Worm (Caenorhabditis elegans) whole organism, L4 larva: Measurements from ENCODE around the gene C18G1.7.

Source experiments
- D1046.2 ChIP-seq: fragments of 200-800 bp; sonication (Bioruptor generic); IDR thresholded peaks from 2 replicates; pipeline ENCODE4 v1.3.6; 2022; ENCODE audit warnings: missing genetic modification characterization, missing compliant biosample characterization
- ceh-28 ChIP-seq: fragments of 150-350 bp; optimal IDR thresholded peaks from 2 replicates; lab custom pipeline; 2014; ENCODE audit warnings: missing biosample characterization, missing genetic modification reagents, missing genetic modification characterization
- cey-2 ChIP-seq: sonication (generic microtip); optimal IDR thresholded peaks from 3 replicates; lab custom pipeline; 2017; ENCODE audit warnings: missing genetic modification characterization, mild to moderate bottlenecking, missing compliant biosample characterization, antibody characterized with exemption, borderline replicate concordance; ENCODE audit not compliant: insufficient read depth
- nhr-11 ChIP-seq: fragments of 150-350 bp; optimal IDR thresholded peaks from 2 replicates; lab custom pipeline; 2014; ENCODE audit warnings: missing biosample characterization, missing genetic modification characterization
- php-3 ChIP-seq: fragments of 200-800 bp; sonication (Bioruptor generic); IDR thresholded peaks from 2 replicates; pipeline ENCODE4 v1.3.6; 2022; ENCODE audit warnings: missing genetic modification reagents, missing genetic modification characterization, missing compliant biosample characterization
- pqm-1 ChIP-seq: sonication (generic microtip); optimal IDR thresholded peaks from 2 replicates; lab custom pipeline; 2017; ENCODE audit warnings: missing biosample characterization, missing genetic modification characterization
- saeg-2 ChIP-seq: fragments of 200-800 bp; sonication (Bioruptor generic); IDR thresholded peaks from 2 replicates; pipeline ENCODE4 v1.3.6; 2022; ENCODE audit warnings: missing genetic modification reagents, missing genetic modification characterization, missing compliant biosample characterization
- skn-1 ChIP-seq: fragments of 150-350 bp; optimal IDR thresholded peaks from 2 replicates; lab custom pipeline; 2014; ENCODE audit warnings: missing biosample characterization, missing genetic modification characterization
- unc-62 ChIP-seq, 3 experiments: fragments of 150-350 bp in 1 of 3; sonication (generic microtip); optimal IDR thresholded peaks in 2 of 3; peaks in 1 of 3; 1 replicate in 1 of 3; 2 replicates in 2 of 3; lab custom pipeline; 2014 to 2017; ENCODE audit warnings: missing biosample characterization in 3 of 3, missing genetic modification characterization in 3 of 3, missing genetic modification reagents in 3 of 3, missing genotype in 1 of 3

- TF ChIP-seq skn-1 (tag; lab: Kevin White, UChicago) (no peak), saeg-2 (GFP tag; lab: Robert Waterston, UW) (no peak), D1046.2 (GFP tag; lab: Robert Waterston, UW) (no peak), cey-2 (tag; lab: Kevin White, UChicago) (no peak), nhr-11 (tag; lab: Kevin White, UChicago) (no peak), ceh-28 (tag; lab: Kevin White, UChicago) (no peak), unc-62 (GFP tag; optimal IDR thresholded peaks at IDR 0.05 in 1 of 2; lab: Kevin White, UChicago) (no peak), unc-62 (tag; optimal IDR thresholded peaks at IDR 0.05; lab: Kevin White, UChicago) (no peak), pqm-1 (tag; lab: Kevin White, UChicago) (no peak), php-3 (GFP tag; lab: Robert Waterston, UW) (no peak)
These were observed 10.1 kb downstream of the C18G1.7 start, which contains the start of gene pgl-3 for ce11 chrV:4755308-4756029.
